Worm (Caenorhabditis elegans): Measurements from ENCODE around the gene npr-4.

DNA sequence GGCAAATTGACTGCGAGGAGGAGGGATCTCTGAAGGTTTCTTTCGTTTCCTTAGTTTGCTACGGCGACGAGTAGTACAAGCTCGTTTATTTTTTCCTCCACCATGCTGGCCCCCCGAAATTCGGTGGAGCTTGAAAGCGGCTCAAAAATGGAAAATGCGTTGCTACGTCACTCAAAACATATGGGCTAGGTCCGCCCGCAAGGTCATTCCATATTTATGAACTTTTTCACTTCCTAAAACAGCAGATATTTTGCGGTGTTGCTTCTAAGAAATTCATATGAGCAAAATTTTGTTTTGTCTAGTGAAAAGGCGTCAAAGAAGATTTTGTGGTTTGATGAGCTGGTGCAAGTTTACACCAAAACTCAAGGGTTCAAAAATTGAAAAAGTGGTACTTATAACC, 17.0 kb downstream of the npr-4 start:
- TF ChIP-seq pha-4 (tag; optimal IDR thresholded peaks at IDR 0.05) (no peak), blmp-1 (tag; optimal IDR thresholded peaks at IDR 0.05) (no peak), ceh-43 (GFP tag; optimal IDR thresholded peaks at IDR 0.05) (no peak), nhr-12 (tag; optimal IDR thresholded peaks at IDR 0.05) (no peak)
